Worm (Caenorhabditis elegans) whole organism, dauer: ENCODE data around the gene nspc-16.

ENCODE experiments used
- unc-62 ChIP-seq: sonication (generic microtip); optimal IDR thresholded peaks from 2 replicates; lab custom pipeline; 2017; ENCODE audit warnings: missing biosample characterization, missing genetic modification reagents, missing genetic modification characterization

nspc-16 gene

DNA sequence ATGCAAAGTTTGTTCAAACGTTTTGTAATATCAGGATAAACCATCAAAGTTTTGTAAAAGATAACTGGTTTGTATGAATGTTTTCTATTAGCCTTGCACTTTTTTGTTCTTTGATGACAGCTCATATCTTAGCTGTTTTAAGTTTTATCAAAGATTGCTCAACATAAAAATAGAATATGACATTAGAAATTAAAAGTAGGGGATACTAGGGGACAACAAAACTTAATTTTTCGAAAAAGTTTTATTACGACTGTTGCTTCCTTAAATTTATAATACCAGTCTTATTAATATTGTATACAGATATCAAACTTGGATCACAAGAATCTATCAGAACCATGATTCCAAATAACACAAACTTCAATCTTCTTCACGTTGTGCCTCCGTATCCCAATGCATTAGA lies 27.6 kb upstream of the nspc-16 start, which contains the start of gene ztf-14:
TSS of gene ztf-14 (plus strand) at position 301 of the 400 bp plus-strand sequence.
- TF ChIP-seq unc-62 (GFP tag; lab: Kevin White, UChicago), result no peak

- no peak for TF ChIP-seq unc-62 (GFP tag; lab: Kevin White, UChicago)
Observed at ce11 chrX:14496545-14496944, 26.8 kb upstream of the nspc-16 start.

ce11 chrX:14499830-14500409 lies 23.5 kb upstream of the nspc-16 start:
- TF ChIP-seq unc-62 (GFP tag; lab: Kevin White, UChicago), result no peak

DNA sequence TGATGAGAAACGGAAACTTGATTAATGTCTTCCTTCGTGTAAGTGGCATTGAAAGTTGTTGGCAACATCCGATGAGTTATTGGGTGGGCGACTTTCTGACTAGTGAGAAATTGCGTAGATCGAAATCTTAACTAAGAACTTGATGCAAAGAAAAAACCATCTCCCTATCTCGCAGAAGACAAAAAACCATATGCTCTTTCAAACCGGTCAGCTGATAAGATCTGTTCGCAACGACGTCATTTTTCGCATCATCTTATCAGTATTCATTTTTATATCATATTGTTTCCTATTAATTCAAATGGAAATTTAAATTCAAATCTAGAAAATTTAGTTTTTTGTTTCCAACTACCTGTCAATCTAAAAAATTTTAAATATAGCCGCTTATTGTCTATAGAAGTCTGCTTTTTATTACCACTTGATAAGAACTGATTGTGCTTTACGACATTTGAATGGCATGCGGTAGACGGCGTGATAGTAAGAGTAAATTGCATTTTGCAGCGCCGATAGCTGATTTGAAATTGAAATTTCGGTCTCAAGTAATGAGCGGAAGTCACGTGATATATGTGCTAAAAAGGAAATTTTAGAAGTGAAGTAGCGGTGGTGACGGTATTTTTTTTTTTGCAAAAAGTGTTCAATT lies 22.8 kb upstream of the nspc-16 start:
- TF ChIP-seq unc-62 (GFP tag; lab: Kevin White, UChicago), result no peak

- TF ChIP-seq unc-62 (GFP tag; lab: Kevin White, UChicago), result no peak
Observed at ce11 chrX:14502116-14502587, 21.2 kb upstream of the nspc-16 start.

DNA sequence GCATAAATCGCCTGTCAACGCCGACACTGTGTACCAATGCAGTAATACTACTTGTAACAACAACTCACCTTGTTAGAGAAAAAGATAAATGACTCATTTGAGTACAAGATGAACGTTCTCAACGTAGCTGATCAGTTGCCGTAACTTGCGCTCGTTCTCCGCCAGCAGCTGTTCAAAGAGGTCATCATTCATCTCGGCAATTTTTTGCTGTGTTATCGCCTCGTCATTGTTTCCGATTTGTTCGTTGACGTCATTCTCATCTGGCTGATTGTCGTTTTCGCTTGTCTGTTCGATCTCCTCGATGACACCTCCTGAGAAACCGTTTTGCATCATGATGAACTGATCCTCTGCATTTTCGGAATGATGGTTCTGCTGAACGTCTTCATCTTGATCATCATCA lies 20.1 kb upstream of the nspc-16 start:
- TF ChIP-seq unc-62 (GFP tag; lab: Kevin White, UChicago), result no peak

DNA sequence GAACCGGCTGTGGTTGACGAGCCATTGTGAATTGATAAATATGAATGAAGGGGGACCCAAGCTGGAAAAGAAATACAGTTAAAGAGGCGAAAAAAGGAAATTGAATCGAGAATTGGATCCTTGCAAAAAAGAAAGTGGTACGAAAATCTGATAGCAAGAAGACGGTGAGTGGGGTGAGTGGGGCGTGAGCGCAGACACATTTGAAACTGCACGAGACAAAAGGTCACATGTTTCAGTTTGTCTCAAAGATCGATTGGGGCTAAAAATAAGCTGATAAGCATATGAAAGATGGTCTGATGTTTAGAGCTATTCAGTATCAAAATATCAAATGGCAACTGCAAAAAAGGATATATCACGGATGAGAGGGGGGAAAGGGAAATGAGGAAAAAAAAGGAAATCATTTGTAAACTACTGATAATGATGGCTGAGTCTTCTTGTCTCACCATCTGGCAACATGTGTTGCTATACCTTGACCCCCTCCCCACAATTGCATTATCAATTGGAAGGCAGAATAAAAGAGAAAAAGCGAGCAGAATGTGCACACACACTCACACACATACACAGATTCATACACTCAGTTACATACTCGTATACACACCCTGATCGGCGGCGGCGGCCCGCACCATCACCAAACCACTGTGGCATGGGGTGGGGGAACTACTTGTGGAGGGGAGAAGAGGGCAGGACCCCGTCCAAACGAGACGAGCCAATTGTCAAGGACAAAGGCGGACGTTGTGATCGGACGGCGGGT lies 19.4 kb upstream of the nspc-16 start, which contains the start of gene M163.1:
TSS of gene M163.1 (minus strand) at position 25 of the 751 bp plus-strand sequence.
- TF ChIP-seq unc-62 (GFP tag; lab: Kevin White, UChicago), result no peak

DNA sequence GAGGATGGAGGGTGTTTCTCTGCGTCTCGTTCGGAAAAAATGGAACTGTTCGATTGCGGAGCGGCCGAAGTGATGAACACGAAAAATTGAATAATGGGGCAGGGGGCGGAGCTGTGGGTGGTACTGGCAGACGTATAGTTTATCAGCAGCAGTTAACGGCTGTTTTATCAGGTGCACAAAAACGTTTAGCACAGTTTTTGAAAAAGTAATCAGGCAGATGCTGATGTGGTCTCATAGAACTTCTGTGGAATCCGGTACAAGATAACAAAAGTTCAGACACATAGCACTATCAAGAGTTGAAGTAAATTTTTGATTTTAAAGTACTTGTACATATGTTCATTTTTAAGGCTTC lies 18.8 kb upstream of the nspc-16 start:
- no peak for TF ChIP-seq unc-62 (GFP tag; lab: Kevin White, UChicago)

DNA sequence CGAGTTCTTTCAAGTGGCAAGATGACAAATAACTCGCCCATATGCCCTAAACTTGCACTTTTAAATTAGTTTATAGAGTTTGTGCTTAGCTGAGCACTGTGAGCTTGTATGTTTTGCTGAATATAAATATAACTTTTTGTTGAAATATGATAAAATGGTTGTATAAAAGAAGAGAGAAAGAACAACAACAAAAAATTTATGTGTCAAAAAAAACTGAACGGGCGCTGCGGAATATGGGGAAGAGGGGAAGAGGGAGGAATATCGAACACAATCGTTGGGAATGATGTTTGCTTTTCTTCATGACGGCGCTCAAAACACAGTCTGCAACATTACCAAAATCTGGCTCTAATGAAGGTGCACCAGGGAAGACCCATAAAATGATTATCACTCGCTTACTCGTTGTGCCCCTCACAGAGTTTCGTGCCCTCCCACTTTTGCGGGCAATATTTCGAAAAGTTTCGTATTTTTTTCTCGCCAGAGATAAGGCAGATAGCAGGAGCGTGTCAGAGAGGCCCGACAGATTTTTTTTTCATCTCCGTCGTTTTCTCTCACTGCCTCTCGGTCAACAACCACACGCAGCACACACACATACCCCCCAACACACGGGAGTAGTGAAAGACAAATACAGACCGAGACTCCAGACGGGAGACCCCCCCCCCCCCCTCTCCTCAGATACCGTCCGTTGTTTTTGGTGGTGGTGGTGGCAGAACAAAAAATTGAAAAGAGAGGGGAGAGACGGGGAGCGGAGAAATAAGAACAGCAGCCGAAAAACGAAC lies 17.6 kb upstream of the nspc-16 start:
- no peak for TF ChIP-seq unc-62 (GFP tag; lab: Kevin White, UChicago)

ce11 chrX:14507992-14508391 lies 15.4 kb upstream of the nspc-16 start:
- no peak for TF ChIP-seq unc-62 (GFP tag; lab: Kevin White, UChicago)

DNA sequence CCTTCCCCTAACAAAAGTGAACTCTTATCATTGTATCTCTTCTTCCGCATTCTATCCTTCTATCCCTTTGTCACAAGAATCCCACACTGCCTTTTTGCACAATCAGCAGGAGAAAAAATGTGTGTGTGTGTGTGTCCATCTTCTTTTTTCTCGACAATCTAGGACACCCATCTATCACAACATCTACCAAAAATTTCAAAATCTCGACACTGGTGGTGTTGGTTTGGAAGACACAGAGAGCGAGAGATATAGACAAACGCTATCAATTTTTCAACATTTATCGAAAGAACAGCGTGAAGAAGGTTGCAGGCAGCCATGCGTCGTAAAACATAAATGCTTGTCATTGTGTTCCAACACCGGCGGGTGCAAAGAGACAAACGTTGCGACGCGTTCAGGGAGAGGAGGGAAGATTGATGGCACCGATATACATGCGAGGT lies 14.5 kb upstream of the nspc-16 start:
- TF ChIP-seq unc-62 (GFP tag; lab: Kevin White, UChicago), result no peak

- no peak for TF ChIP-seq unc-62 (GFP tag; lab: Kevin White, UChicago)
Observed at ce11 chrX:14510358-14510757, 13.0 kb upstream of the nspc-16 start.

- TF ChIP-seq unc-62 (GFP tag; lab: Kevin White, UChicago), result no peak
Observed at ce11 chrX:14512817-14513216, 10.6 kb upstream of the nspc-16 start, which contains the start of gene fbxa-141. TSS of gene fbxa-141 (minus strand) at chrX:14512917.

DNA sequence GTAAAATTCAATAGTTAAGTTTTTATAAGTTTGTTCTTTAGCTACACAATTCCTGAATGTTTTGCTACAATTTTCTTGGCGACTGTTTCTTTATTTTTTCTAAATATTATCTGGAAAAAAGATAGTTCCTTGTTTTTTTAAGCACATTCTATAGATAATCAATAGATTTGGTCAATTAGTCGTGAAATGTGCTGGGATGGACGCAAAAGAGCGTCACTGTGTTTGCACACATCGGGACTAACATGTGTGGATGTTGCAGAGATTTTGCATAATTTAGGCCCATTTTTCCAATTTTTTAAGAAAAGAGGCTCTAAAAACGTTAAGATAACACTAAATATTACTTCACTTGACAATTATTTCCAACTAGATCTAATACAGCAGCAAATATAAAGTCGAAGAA lies 9.9 kb upstream of the nspc-16 start:
- TF ChIP-seq unc-62 (GFP tag; lab: Kevin White, UChicago), result no peak

DNA sequence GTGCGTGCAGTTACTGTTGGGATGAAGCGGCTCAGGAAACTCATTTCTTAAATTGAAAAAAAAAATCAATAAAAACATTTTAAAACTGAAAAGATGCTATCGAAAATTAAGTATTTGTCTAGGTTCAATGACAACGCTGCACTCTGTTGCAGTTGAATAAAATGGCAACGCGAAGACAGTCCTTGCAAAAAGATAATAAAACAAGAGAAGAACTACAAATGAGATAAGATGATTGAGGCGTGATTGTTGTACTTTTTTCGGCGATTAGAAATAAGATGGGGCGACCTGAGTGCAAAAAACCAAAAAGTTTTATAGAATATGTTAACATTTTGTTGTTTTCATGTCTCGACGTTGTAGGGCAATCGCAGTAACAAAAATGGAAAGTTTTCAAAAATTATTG lies 8.3 kb upstream of the nspc-16 start, which contains the start of gene gcsh-1:
TSS of gene gcsh-1 (minus strand) at position 46 of the 400 bp plus-strand sequence.
- no peak for TF ChIP-seq unc-62 (GFP tag; lab: Kevin White, UChicago)
